Fruit fly (Drosophila melanogaster): ENCODE measurements around the gene sn.

- TF ChIP-seq CG3407 (GFP tag; optimal IDR thresholded peaks at IDR 0.05) (no peak), caup (GFP tag; optimal IDR thresholded peaks at IDR 0.05; ENCODE audit: severe bottlenecking) (no peak), CG18011 (GFP tag; optimal IDR thresholded peaks at IDR 0.05) (no peak), Dip2 (GFP tag; IDR thresholded peaks at IDR 0.05) (no peak), CG13287 (GFP tag; IDR thresholded peaks at IDR 0.05; ENCODE audit: partially characterized antibody) (no peak), MTF-1 (GFP tag; optimal IDR thresholded peaks at IDR 0.05; ENCODE audit: borderline replicate concordance) (no peak), D19B (GFP tag; optimal IDR thresholded peaks at IDR 0.05) (no peak), zf30C (GFP tag; optimal IDR thresholded peaks at IDR 0.05) (no peak), nom (GFP tag; optimal IDR thresholded peaks at IDR 0.05) (no peak), Xbp1 (GFP tag; optimal IDR thresholded peaks at IDR 0.05) (no peak), TFAM (GFP tag; optimal IDR thresholded peaks at IDR 0.05) (no peak), Hsf (GFP tag; optimal IDR thresholded peaks at IDR 0.05) (no peak), B-H2 (GFP tag; optimal IDR thresholded peaks at IDR 0.05) (no peak), bsh (GFP tag; optimal IDR thresholded peaks at IDR 0.05) (no peak)
These were observed 4.3 kb upstream of the sn start for dm6 chrX:7959512-7959911.

Data from whole organism, embryonic.